Worm (Caenorhabditis elegans) whole organism, young adult: ENCODE results near the gene Y10G11A.1.
"Not testable (repeated sequence)": the region's sequence is repeated elsewhere in the genome, so short reads cannot be mapped to it uniquely, and the experiment has no call there.

Experiments used
- egl-18 ChIP-seq: fragments of 200-800 bp; sonication (Bioruptor generic); IDR thresholded peaks from 2 replicates; pipeline ENCODE4 v1.3.6; 2022; ENCODE audit warnings: missing genetic modification reagents, missing genetic modification characterization, missing compliant biosample characterization
- hlh-12 ChIP-seq: sonication (generic microtip); optimal IDR thresholded peaks from 2 replicates; lab custom pipeline; 2016; ENCODE audit warnings: missing genetic modification characterization, missing compliant biosample characterization
- lin-35 ChIP-seq, 3 experiments: fragments of 150-350 bp in 2 of 3; sonication (generic microtip) in 1 of 3; optimal IDR thresholded peaks; 2 replicates each; lab custom pipeline; 2014 to 2018; ENCODE audit warnings: missing biosample characterization in 3 of 3, missing genetic modification characterization in 3 of 3, missing genetic modification reagents in 3 of 3
- somi-1 ChIP-seq: fragments of 200-800 bp; sonication (Bioruptor generic); optimal IDR thresholded peaks from 2 replicates; lab custom pipeline; 2018; ENCODE audit warnings: mild to moderate bottlenecking, missing genetic modification characterization, missing compliant biosample characterization

ce11 chrIV:16424337-16424736, at the start of gene Y10G11A.1:
- not testable (repeated sequence) for TF ChIP-seq somi-1 (GFP tag; lab: Kevin White, UChicago); egl-18 (GFP tag; lab: Robert Waterston, UW); lin-35 (GFP tag; optimal IDR thresholded peaks at IDR 0.05; lab: Kevin White, UChicago); hlh-12 (tag; lab: Kevin White, UChicago)
